Worm (Caenorhabditis elegans): Measurements from ENCODE around the gene lrx-1.

DNA sequence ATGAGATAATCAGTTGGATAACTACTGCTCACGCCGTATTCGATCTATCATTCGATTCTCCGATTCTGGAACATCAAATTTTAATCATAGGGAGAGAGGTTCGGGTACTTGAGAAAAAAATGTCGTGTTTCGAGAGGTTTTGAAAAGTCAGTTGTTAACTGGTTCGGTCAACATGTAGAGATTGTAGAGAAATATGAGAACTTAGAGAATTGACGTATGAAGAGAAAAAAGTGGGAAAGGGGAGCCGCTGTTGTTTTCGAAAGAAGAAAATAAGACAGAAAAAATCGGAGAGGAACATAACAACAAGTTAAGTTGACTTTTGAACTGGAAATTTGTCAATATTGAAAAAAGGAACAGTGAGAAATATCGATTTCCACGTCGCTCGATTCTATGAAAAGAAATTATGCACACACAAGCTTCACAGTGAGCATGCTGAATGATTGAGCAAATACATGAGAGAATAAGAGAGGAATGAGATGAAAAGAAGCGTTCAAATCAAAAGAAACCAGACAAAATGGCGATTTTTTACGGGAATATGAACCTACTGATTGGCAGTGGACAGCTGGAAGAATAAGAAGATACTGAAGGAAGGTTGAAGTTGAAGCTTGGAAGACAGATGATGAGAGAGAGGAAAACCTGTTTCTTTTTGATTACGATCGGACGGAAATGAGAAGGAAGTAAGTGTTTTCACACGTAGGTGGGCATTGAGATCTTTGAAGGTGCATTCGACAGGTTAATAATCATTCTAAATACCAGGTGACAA is 7.2 kb upstream of the lrx-1 start, which contains the start of the genes T04H1.13, slfl-5 and rad-50:
- TF ChIP-seq lin-15B (tag; optimal IDR thresholded peaks at IDR 0.05) = no peak
- TF ChIP-seq dpl-1 (GFP tag; optimal IDR thresholded peaks at IDR 0.05) = no peak
- TF ChIP-seq nhr-28 (tag; optimal IDR thresholded peaks at IDR 0.05) = no peak
- no peak for TF ChIP-seq nhr-77 (tag; optimal IDR thresholded peaks at IDR 0.05)
- no peak for TF ChIP-seq unc-39 (tag; optimal IDR thresholded peaks at IDR 0.05)
- no peak for TF ChIP-seq ceh-62 (tag; optimal IDR thresholded peaks at IDR 0.05)
- no peak for TF ChIP-seq lin-13 (GFP tag; optimal IDR thresholded peaks at IDR 0.05)
- no peak for TF ChIP-seq pha-4 (GFP tag; IDR thresholded peaks at IDR 0.05)
- peak; percentile 81 for TF ChIP-seq pha-4 (tag; optimal IDR thresholded peaks at IDR 0.05)
